Worm (Caenorhabditis elegans) whole organism, L3 larva: Measurements from ENCODE around the gene Y47D7A.18.

Experiments used
- R02D3.7 ChIP-seq: fragments of 150-350 bp; optimal IDR thresholded peaks from 2 replicates; lab custom pipeline; 2014; ENCODE audit warnings: missing biosample characterization, missing genetic modification characterization
- aly-2 ChIP-seq: fragments of 150-350 bp; optimal IDR thresholded peaks from 2 replicates; lab custom pipeline; 2014; ENCODE audit warnings: missing biosample characterization, missing genetic modification characterization
- ama-1 ChIP-seq: fragments of 150-350 bp; optimal IDR thresholded peaks from 2 replicates; lab custom pipeline; 2018
- ceh-16 ChIP-seq: sonication (generic microtip); optimal IDR thresholded peaks from 2 replicates; lab custom pipeline; 2017; ENCODE audit warnings: missing biosample characterization, missing genetic modification characterization
- ceh-9 ChIP-seq: sonication (generic microtip); optimal IDR thresholded peaks from 2 replicates; lab custom pipeline; 2018; ENCODE audit warnings: missing biosample characterization, missing genetic modification characterization
- daf-12 ChIP-seq: fragments of 150-350 bp; optimal IDR thresholded peaks from 2 replicates; lab custom pipeline; 2014; ENCODE audit warnings: missing biosample characterization, missing genetic modification reagents, missing genetic modification characterization
- egl-5 ChIP-seq: fragments of 150-350 bp; optimal IDR thresholded peaks from 2 replicates; lab custom pipeline; 2017; ENCODE audit warnings: missing biosample characterization, missing genetic modification reagents, missing genetic modification characterization, inconsistent platforms
- elt-1 ChIP-seq: fragments of 150-350 bp; optimal IDR thresholded peaks from 2 replicates; lab custom pipeline; 2014; ENCODE audit warnings: missing biosample characterization, missing genetic modification characterization
- elt-3 ChIP-seq, 3 experiments: fragments of 150-350 bp in 1 of 3; sonication (generic microtip) in 2 of 3; optimal IDR thresholded peaks; 2 replicates in 2 of 3; 4 replicates in 1 of 3; lab custom pipeline; 2014 to 2017; ENCODE audit warnings: missing biosample characterization in 3 of 3, missing genetic modification characterization in 3 of 3
- eor-1 ChIP-seq, 2 experiments: fragments of 150-350 bp; optimal IDR thresholded peaks; 2 replicates each; lab custom pipeline; 2014 to 2018; ENCODE audit warnings: missing biosample characterization in 2 of 2, missing genetic modification characterization in 2 of 2
- fkh-10 ChIP-seq: sonication (generic microtip); optimal IDR thresholded peaks from 2 replicates; lab custom pipeline; 2017; ENCODE audit warnings: missing biosample characterization, missing genetic modification reagents, missing genetic modification characterization
- fkh-2 ChIP-seq: fragments of 150-350 bp; optimal IDR thresholded peaks from 2 replicates; lab custom pipeline; 2014; ENCODE audit warnings: missing biosample characterization, missing genetic modification reagents, missing genetic modification characterization
- fos-1 ChIP-seq: fragments of 150-350 bp; optimal IDR thresholded peaks from 2 replicates; lab custom pipeline; 2014; ENCODE audit warnings: missing biosample characterization, missing genetic modification characterization
- hmg-11 ChIP-seq: sonication (generic microtip); optimal IDR thresholded peaks from 2 replicates; lab custom pipeline; 2016; ENCODE audit warnings: missing genetic modification characterization, missing compliant biosample characterization
- jun-1 ChIP-seq: fragments of 150-350 bp; optimal IDR thresholded peaks from 2 replicates; lab custom pipeline; 2014; ENCODE audit warnings: missing biosample characterization, missing genetic modification reagents, missing genetic modification characterization
- lin-15B ChIP-seq: fragments of 150-350 bp; optimal IDR thresholded peaks from 2 replicates; lab custom pipeline; 2014; ENCODE audit warnings: missing biosample characterization, missing genetic modification characterization
- lsy-12 ChIP-seq: sonication (generic microtip); optimal IDR thresholded peaks from 2 replicates; lab custom pipeline; 2016; ENCODE audit warnings: mild to moderate bottlenecking, missing genetic modification characterization, missing compliant biosample characterization
- mdl-1 ChIP-seq: fragments of 150-350 bp; optimal IDR thresholded peaks from 2 replicates; lab custom pipeline; 2014; ENCODE audit warnings: missing biosample characterization, missing genetic modification characterization
- mml-1 ChIP-seq: fragments of 150-350 bp; sonication (generic microtip); optimal IDR thresholded peaks from 3 replicates; lab custom pipeline; 2014; ENCODE audit warnings: missing biosample characterization, missing genetic modification characterization
- nfya-1 ChIP-seq: sonication (generic microtip); optimal IDR thresholded peaks from 2 replicates; lab custom pipeline; 2017; ENCODE audit warnings: missing genetic modification characterization, mild to moderate bottlenecking, missing compliant biosample characterization, antibody characterized with exemption, moderate library complexity; ENCODE audit not compliant: insufficient read depth
- nhr-23 ChIP-seq: fragments of 150-350 bp; optimal IDR thresholded peaks from 2 replicates; lab custom pipeline; 2014; ENCODE audit warnings: missing biosample characterization, missing genetic modification reagents, missing genetic modification characterization
- nhr-237 ChIP-seq: fragments of 150-350 bp; optimal IDR thresholded peaks from 2 replicates; lab custom pipeline; 2014; ENCODE audit warnings: missing biosample characterization, missing genetic modification characterization
- nhr-25 ChIP-seq: sonication (generic microtip); optimal IDR thresholded peaks from 2 replicates; lab custom pipeline; 2017; ENCODE audit warnings: missing biosample characterization, missing genetic modification characterization
- nhr-28 ChIP-seq: fragments of 150-350 bp; optimal IDR thresholded peaks from 2 replicates; lab custom pipeline; 2014; ENCODE audit warnings: missing biosample characterization, missing genetic modification characterization
- nhr-43 ChIP-seq: sonication (generic microtip); optimal IDR thresholded peaks from 2 replicates; lab custom pipeline; 2016; ENCODE audit warnings: mild to moderate bottlenecking, missing genetic modification characterization, missing compliant biosample characterization; ENCODE audit not compliant: poor library complexity, severe bottlenecking
- nhr-67 ChIP-seq: fragments of 150-350 bp; optimal IDR thresholded peaks from 2 replicates; lab custom pipeline; 2014; ENCODE audit warnings: missing biosample characterization, missing genetic modification characterization
- nhr-76 ChIP-seq: fragments of 150-350 bp; sonication (generic microtip); optimal IDR thresholded peaks from 5 replicates; lab custom pipeline; 2014; ENCODE audit warnings: missing biosample characterization, missing genetic modification characterization
- nhr-77 ChIP-seq: fragments of 150-350 bp; optimal IDR thresholded peaks from 2 replicates; lab custom pipeline; 2014; ENCODE audit warnings: missing biosample characterization, missing genetic modification characterization
- sea-2 ChIP-seq: fragments of 150-350 bp; sonication (generic microtip); optimal IDR thresholded peaks from 4 replicates; lab custom pipeline; 2014; ENCODE audit warnings: missing biosample characterization, missing genetic modification reagents, missing genetic modification characterization
- skn-1 ChIP-seq: fragments of 150-350 bp; optimal IDR thresholded peaks from 2 replicates; lab custom pipeline; 2014; ENCODE audit warnings: missing biosample characterization, missing genetic modification characterization
- snpc-4 ChIP-seq: fragments of 150-350 bp; optimal IDR thresholded peaks from 2 replicates; lab custom pipeline; 2014; ENCODE audit warnings: missing biosample characterization, missing genetic modification characterization
- tbx-2 ChIP-seq: sonication (generic microtip); optimal IDR thresholded peaks from 2 replicates; lab custom pipeline; 2016; ENCODE audit warnings: mild to moderate bottlenecking, missing genetic modification characterization, missing compliant biosample characterization
- unc-39 ChIP-seq: sonication (generic microtip); optimal IDR thresholded peaks from 4 replicates; lab custom pipeline; 2017; ENCODE audit warnings: missing biosample characterization, missing genetic modification characterization
- unc-62 ChIP-seq: fragments of 150-350 bp; sonication (generic microtip); optimal IDR thresholded peaks from 4 replicates; lab custom pipeline; 2014; ENCODE audit warnings: missing biosample characterization, missing genetic modification reagents, missing genetic modification characterization
- zag-1 ChIP-seq: fragments of 150-350 bp; optimal IDR thresholded peaks from 2 replicates; lab custom pipeline; 2014; ENCODE audit warnings: missing biosample characterization, missing genetic modification characterization
- ztf-11 ChIP-seq: fragments of 150-350 bp; optimal IDR thresholded peaks from 2 replicates; lab custom pipeline; 2014; ENCODE audit warnings: missing biosample characterization, missing genetic modification characterization
- ztf-4 ChIP-seq: fragments of 150-350 bp; optimal IDR thresholded peaks from 2 replicates; lab custom pipeline; 2014; ENCODE audit warnings: missing biosample characterization, missing genetic modification characterization

Y47D7A.18 gene

DNA sequence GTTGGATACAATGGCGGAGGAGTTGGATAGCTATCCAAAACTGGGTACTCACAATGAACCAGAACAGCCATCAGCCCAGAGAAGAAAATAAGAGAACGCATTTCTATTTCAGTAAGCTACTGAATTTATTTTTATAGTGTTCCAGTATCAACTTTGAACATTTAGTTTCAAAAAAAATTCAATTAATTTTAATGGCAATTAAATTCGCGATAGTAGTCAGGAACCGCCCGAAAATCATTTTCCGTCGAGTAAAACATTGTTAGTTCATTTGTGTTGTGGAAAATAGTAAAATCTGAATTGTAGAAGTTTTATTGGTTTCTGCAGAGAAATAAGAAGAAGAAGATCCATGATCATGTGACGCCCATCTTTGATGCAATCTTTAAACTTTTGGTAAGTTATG is 1.5 kb upstream of the Y47D7A.18 start, which contains the start of gene Y47D7A.6:
TSS of gene Y47D7A.6 (minus strand) at position 101 of the 400 bp plus-strand sequence.
- TF ChIP-seq zag-1, result no peak
- no peak for TF ChIP-seq ztf-4
- no peak for TF ChIP-seq nhr-25 (tag; lab: Kevin White, UChicago)
- no peak for TF ChIP-seq nhr-237 (tag; lab: Kevin White, UChicago)
- TF ChIP-seq sea-2 (GFP tag; lab: Kevin White, UChicago), result no peak
- TF ChIP-seq skn-1 (tag; lab: Kevin White, UChicago), result no peak
- TF ChIP-seq nfya-1 (tag; lab: Kevin White, UChicago), result no peak
- no peak for TF ChIP-seq elt-3 (tag; optimal IDR thresholded peaks at IDR 0.05; lab: Kevin White, UChicago)
- no peak for TF ChIP-seq fos-1 (tag; lab: Kevin White, UChicago)
- TF ChIP-seq elt-1 (tag; lab: Kevin White, UChicago), result no peak
- TF ChIP-seq lin-15B (tag; lab: Kevin White, UChicago), result no peak

DNA sequence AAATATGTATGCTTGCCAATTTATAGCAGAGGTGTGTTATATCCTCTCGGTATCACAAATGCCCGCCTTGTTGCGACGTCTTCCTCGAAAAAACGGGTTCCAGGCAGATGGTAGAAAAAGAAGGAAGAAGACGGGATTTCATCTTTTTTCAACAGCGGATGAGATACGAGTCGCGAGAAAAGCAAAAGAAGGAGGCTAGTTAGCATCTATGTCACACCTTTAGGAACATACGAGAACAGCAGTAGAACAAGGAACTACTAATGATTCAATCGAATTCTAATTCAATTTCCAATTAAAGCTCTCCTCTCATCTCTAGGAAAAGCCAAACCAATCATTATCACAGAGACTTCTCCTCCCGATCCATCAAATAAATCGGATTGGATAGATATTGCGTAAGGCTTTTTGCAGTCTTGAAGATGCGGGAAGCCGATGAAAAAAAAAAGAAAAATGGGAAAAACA is 2.0 kb downstream of the Y47D7A.18 start, which contains the start of gene grl-5:
TSS of gene grl-5 (minus strand) at position 51 of the 459 bp plus-strand sequence.
- no peak for TF ChIP-seq fkh-2 (tag; lab: Kevin White, UChicago)
- no peak for TF ChIP-seq daf-12
- TF ChIP-seq nhr-43 (tag; lab: Kevin White, UChicago), result peak; percentile 18
- no peak for TF ChIP-seq snpc-4 (tag; lab: Kevin White, UChicago)

DNA sequence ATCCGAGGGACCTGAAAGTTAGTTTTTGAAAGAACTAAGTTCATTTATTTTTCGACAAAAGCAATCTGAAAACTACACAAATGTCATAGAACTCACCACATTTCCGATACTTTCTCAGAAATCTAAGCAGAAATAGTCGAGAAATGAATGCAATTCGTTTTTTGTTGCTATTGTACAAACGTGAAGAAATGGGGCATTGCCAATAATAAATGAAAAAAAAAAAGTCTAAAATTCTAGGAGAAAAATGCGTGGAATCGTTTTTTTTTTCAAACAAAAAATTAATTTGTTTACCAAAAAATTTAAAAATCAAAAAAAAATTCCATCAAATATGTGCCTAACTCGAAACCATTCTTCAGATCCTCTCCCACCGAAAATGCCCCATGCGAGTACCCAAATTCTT is 4.9 kb downstream of the Y47D7A.18 start, which contains the start of gene Y47D7A.17:
TSS of gene Y47D7A.17 (minus strand) at position 101 of the 400 bp plus-strand sequence.
- TF ChIP-seq fkh-10, result no peak
- TF ChIP-seq jun-1, result no peak
- no peak for TF ChIP-seq tbx-2
- no peak for TF ChIP-seq mml-1 (tag; lab: Kevin White, UChicago)

DNA sequence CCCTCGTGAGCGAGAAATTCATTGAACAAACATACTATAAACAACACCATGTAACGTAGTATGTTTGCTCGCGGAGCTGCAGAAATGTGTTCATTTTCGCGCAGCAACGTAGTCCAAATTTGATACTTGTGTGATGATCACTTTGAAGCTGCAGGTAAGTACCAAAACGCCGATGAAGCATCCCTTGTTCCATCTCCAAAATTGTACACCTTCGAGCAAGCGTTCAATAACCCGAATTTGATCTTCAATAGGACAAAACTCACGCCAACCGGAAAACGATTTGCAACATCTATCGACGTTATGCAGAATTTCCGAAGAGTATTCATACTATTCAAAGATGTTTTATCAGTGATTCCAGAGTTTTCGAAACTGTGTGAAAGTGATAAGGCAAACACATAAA is 6.0 kb downstream of the Y47D7A.18 start, which contains the start of gene Y47D7A.3:
TSS of gene Y47D7A.3 (plus strand) at position 301 of the 400 bp plus-strand sequence.
- TF ChIP-seq ztf-4, result no peak
- TF ChIP-seq fkh-2 (tag; lab: Kevin White, UChicago), result no peak
- no peak for TF ChIP-seq aly-2 (tag; lab: Kevin White, UChicago)
- no peak for TF ChIP-seq nhr-28
- no peak for TF ChIP-seq snpc-4 (tag; lab: Kevin White, UChicago)
- no peak for TF ChIP-seq nfya-1 (tag; lab: Kevin White, UChicago)
- no peak for TF ChIP-seq nhr-76 (tag; lab: Kevin White, UChicago)
- TF ChIP-seq mdl-1, result no peak
- TF ChIP-seq R02D3.7, result no peak
- no peak for TF ChIP-seq unc-39 (tag; lab: Kevin White, UChicago)
- no peak for TF ChIP-seq elt-1 (tag; lab: Kevin White, UChicago)
- TF ChIP-seq nhr-23 (tag; lab: Kevin White, UChicago), result no peak
- TF ChIP-seq lsy-12 (tag; lab: Kevin White, UChicago), result no peak
- no peak for TF ChIP-seq egl-5 (tag; lab: Kevin White, UChicago)
- TF ChIP-seq ceh-16 (tag; lab: Kevin White, UChicago), result no peak

DNA sequence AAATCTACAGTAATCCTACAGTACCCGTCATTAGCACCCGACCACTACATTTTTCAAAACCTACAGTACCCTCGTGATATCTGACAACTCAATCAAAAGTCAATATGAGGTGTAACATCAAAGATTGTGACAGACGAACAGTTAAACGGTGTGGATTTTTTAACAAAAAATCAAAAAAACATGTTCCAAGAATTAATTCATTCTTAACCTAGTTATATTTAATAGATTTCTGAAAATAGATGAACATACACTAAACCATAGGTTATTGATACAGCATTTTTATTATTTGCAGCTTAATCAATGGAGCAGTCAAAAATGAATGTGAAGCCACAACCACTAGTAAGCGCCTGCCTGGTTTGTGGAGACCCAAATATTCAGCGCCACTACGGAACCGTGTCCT is 9.1 kb downstream of the Y47D7A.18 start, which contains the start of gene nhr-118:
TSS of gene nhr-118 (plus strand) at position 301 of the 400 bp plus-strand sequence.
- no peak for TF ChIP-seq hmg-11
- no peak for TF ChIP-seq nhr-43 (tag; lab: Kevin White, UChicago)
- TF ChIP-seq unc-62 (GFP tag; lab: Kevin White, UChicago), result no peak
- TF ChIP-seq daf-12, result no peak
- TF ChIP-seq jun-1, result no peak
- no peak for TF ChIP-seq ama-1 (lab: Kevin White, UChicago)
- no peak for TF ChIP-seq tbx-2
- no peak for TF ChIP-seq eor-1 (tag; optimal IDR thresholded peaks at IDR 0.05; lab: Kevin White, UChicago)

DNA sequence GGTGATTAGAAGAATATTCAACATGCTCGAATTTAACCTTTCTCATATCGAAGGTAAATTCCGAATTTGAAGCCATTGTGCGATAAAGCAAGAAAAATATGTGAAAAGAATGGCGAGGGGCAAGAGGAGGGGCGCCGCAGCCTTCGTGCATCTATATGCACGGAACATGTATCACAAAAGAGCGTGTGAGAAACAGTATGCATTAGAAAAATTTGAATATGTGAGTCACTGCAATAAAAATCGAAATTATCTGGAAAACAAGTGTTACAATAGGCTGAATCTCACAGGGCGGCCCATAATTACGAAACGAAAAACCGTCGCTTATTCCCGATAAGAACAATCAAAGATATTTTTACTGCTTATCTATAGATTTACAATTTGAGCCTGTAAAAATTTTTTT is 14.7 kb downstream of the Y47D7A.18 start, which contains the start of gene F13A2.5:
TSS of gene F13A2.5 (minus strand) at position 101 of the 400 bp plus-strand sequence.
- no peak for TF ChIP-seq tbx-2
- TF ChIP-seq nhr-25 (tag; lab: Kevin White, UChicago), result no peak
- TF ChIP-seq ztf-11 (tag; lab: Kevin White, UChicago), result no peak
- no peak for TF ChIP-seq sea-2 (GFP tag; lab: Kevin White, UChicago)
- no peak for TF ChIP-seq snpc-4 (tag; lab: Kevin White, UChicago)
- TF ChIP-seq nhr-43 (tag; lab: Kevin White, UChicago), result no peak
- no peak for TF ChIP-seq fkh-2 (tag; lab: Kevin White, UChicago)
- TF ChIP-seq ceh-9 (tag; lab: Kevin White, UChicago), result no peak
- no peak for TF ChIP-seq nhr-77 (tag; lab: Kevin White, UChicago)
- TF ChIP-seq aly-2 (tag; lab: Kevin White, UChicago), result no peak
- TF ChIP-seq nhr-67 (tag; lab: Kevin White, UChicago), result no peak
- no peak for TF ChIP-seq ama-1 (lab: Kevin White, UChicago)
- no peak for TF ChIP-seq fkh-10
